Worm (Caenorhabditis elegans): ENCODE results near the gene F42A6.6.

F42A6.6 gene

DNA sequence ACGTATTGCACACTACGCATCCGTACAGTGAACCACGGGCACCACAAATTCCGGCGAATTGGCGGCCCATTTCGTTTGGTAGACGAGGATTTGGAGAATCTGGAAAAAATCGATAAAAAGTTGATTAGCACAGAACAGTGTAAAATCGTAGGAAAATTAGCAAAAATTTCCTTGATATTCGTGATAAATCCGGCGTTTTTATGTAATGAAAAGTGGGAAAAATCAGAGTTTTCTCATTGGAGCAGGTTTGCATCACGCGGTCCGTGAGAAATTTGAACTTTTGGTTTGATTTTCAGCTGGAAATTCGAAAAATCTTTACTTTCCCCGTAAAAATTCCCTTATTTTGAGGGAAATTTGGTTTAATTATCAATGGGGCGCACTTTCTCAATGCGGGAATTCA is 47.4 kb upstream of the F42A6.6 start, which contains the start of gene B0546.4:
Gene B0546.4 (minus strand): TSS at position 101 of the 400 bp plus-strand sequence.
- TF ChIP-seq lin-40 (tag; optimal IDR thresholded peaks at IDR 0.05) = no peak
- no peak for TF ChIP-seq bed-1 (GFP tag; IDR thresholded peaks at IDR 0.05)
- TF ChIP-seq nhr-90 (tag; optimal IDR thresholded peaks at IDR 0.05) = no peak
- TF ChIP-seq F22D6.2 (tag; optimal IDR thresholded peaks at IDR 0.05) = no peak
- TF ChIP-seq T26A5.8 (tag; optimal IDR thresholded peaks at IDR 0.05) = no peak
- no peak for TF ChIP-seq nhr-179 (tag; optimal IDR thresholded peaks at IDR 0.05)
- no peak for TF ChIP-seq lsl-1 (GFP tag; optimal IDR thresholded peaks at IDR 0.05)
- no peak for TF ChIP-seq bed-2 (GFP tag; IDR thresholded peaks at IDR 0.05)
- TF ChIP-seq chd-7 (tag; optimal IDR thresholded peaks at IDR 0.05) = no peak
- TF ChIP-seq cebp-1 (GFP tag; IDR thresholded peaks at IDR 0.05) = no peak
- no peak for TF ChIP-seq cebp-1 (tag; optimal IDR thresholded peaks at IDR 0.05)

DNA sequence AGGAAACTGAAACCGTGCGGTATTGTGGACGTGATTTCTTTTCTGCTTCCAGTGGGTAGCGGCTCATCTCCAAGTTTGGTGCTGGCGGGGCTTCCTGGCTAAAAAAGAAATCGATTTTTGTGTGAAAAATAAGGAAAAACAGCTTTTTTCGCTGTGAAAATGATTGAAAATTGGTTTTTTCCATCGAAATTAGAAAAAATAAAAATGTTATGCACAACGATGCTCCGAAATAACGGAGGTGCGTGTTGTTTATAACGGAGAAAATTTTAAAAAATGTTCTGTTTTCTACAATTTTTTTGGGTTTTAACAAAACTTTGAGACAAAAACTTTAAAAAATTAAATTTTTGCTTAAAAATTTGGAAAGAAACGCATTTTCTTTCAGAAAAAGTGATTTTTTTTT is 46.5 kb upstream of the F42A6.6 start:
- TF ChIP-seq attf-3 (GFP tag; conservative IDR thresholded peaks at IDR 0.05) = peak; percentile 65; the same call in 1 of the 2 replicates
- no peak for TF ChIP-seq dpff-1 (tag; optimal IDR thresholded peaks at IDR 0.05)
- no peak for TF ChIP-seq ets-4 (GFP tag; optimal IDR thresholded peaks at IDR 0.05)

DNA sequence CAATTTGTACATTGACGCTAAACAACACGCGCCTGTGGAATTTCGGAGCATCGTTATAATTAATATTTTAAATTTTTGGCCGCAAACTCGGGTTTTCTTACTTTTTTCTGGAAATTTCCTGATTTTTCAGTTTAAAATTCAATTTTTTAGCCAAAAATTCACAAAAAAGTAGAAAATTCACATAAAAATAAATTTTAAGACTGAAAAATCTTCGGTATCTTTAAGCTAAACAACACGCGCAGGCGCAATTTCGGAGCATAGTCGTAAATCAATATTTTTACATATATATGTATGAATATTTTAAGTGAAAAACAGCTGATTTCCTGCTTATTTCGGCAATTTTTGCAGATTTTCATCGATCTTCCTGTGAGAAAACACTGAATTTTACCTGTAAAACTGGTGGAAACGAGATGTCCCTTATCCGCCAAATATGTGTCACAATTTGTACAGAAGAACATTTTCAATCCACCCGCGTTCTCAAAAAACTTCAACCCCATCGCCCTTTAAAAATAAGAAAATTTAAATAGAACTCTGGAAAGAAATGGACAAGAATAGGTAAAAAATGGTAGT is 45.8 kb upstream of the F42A6.6 start, which contains the start of gene B0546.3:
Gene B0546.3 (minus strand): TSS at position 504 of the 570 bp plus-strand sequence.
- TF ChIP-seq repo-1 (tag; optimal IDR thresholded peaks at IDR 0.05) = peak; percentile 54
- TF ChIP-seq Y53G8AR.9 (GFP tag; conservative IDR thresholded peaks at IDR 0.05) = 0 out of 2 replicates have a peak, but pooled peaks have one; percentile 34
- 0 out of 2 replicates have a peak, but pooled peaks have one; percentile 29 for TF ChIP-seq B0336.3 (GFP tag; IDR thresholded peaks at IDR 0.05)
- TF ChIP-seq F10E7.11 (tag; optimal IDR thresholded peaks at IDR 0.05) = no peak
- no peak for TF ChIP-seq C17E4.6 (GFP tag; IDR thresholded peaks at IDR 0.05)
- peak; percentile 47; the same call in 1 of the 2 replicates for TF ChIP-seq ekl-4 (GFP tag; IDR thresholded peaks at IDR 0.05)
- TF ChIP-seq madf-6 (GFP tag; IDR thresholded peaks at IDR 0.05) = 0 out of 2 replicates have a peak, but pooled peaks have one; percentile 25
- no peak for TF ChIP-seq cebp-2 (GFP tag; IDR thresholded peaks at IDR 0.05)
- TF ChIP-seq snpc-1.3 (tag; optimal IDR thresholded peaks at IDR 0.05; ENCODE audit: insufficient read depth) = no peak
- TF ChIP-seq F57C9.4 (tag; optimal IDR thresholded peaks at IDR 0.05) = peak; percentile 59
- TF ChIP-seq ztf-26 (tag; optimal IDR thresholded peaks at IDR 0.05) = peak; percentile 63
- TF ChIP-seq aptf-3 (GFP tag; IDR thresholded peaks at IDR 0.05) = no peak
- no peak for TF ChIP-seq snpc-4 (GFP tag; optimal IDR thresholded peaks at IDR 0.05)
- TF ChIP-seq snpc-4 (tag; optimal IDR thresholded peaks at IDR 0.05) = peak in 1 of 4 experiments; percentile 11
- peak; percentile 39 for TF ChIP-seq chd-7 (tag; optimal IDR thresholded peaks at IDR 0.05)
- TF ChIP-seq attf-3 (GFP tag; conservative IDR thresholded peaks at IDR 0.05) = peak; percentile 30; the same call in 1 of the 2 replicates
- TF ChIP-seq dox-1 (GFP tag; IDR thresholded peaks at IDR 0.05) = 0 out of 2 replicates have a peak, but pooled peaks have one; percentile 10
- no peak for TF ChIP-seq xnd-1 (tag; optimal IDR thresholded peaks at IDR 0.05)
- no peak for TF ChIP-seq somi-1 (GFP tag; optimal IDR thresholded peaks at IDR 0.05)
- no peak for TF ChIP-seq nfya-2 (GFP tag; IDR thresholded peaks at IDR 0.05)
- TF ChIP-seq nfyb-1 (GFP tag; IDR thresholded peaks at IDR 0.05) = 0 out of 2 replicates have a peak, but pooled peaks have one; percentile 57

DNA sequence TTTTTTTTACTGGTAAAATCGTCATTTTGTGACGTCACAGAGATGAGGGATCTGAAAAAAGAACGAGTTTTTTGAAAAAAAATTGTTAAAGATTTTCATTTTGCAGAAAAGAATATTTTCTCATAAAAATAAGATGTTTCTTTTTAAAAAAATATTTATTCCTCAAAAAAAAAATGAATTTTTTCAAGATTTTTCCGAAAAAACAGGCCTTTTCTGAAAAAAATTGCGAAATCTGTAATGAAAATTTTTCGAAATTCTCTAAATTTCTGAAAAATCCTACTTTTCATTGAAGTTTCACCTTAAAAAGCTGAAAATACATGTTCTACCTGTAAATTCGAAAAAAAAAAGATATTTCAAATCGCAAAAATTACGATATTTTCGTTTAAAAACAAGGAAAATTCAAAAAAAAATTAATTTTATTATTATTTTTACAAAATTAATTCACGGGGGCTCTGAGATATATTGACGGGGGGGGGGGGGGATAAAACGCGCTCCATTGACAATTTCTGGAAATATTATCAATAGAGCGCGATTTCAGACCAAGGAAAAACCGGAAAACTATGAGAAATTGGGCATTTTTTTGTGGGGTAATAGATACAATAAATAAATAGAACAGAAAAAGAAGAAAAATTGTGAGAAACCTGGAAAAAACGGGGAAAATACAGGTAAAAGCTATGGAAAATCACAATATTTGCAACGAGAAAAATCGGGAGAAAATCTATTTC is 41.6 kb upstream of the F42A6.6 start, which contains the start of gene otub-4:
Gene otub-4 (minus strand): TSS at position 51 of the 725 bp plus-strand sequence.
- TF ChIP-seq rec-8 (tag; optimal IDR thresholded peaks at IDR 0.05) (no peak), Y95B8A.8 (GFP tag; IDR thresholded peaks at IDR 0.05) (no peak), chd-7 (tag; optimal IDR thresholded peaks at IDR 0.05) (no peak), mcd-1 (GFP tag; IDR thresholded peaks at IDR 0.05) (peak; percentile 58; the same call in 1 of the 2 replicates), let-526 (GFP tag; IDR thresholded peaks at IDR 0.05) (no peak), mes-4 (tag; optimal IDR thresholded peaks at IDR 0.05) (no peak), egl-18 (GFP tag; IDR thresholded peaks at IDR 0.05) (no peak), nhr-179 (tag; optimal IDR thresholded peaks at IDR 0.05) (no peak), hrde-1 (tag; optimal IDR thresholded peaks at IDR 0.05; ENCODE audit: borderline replicate concordance) (no peak), cebp-1 (GFP tag; IDR thresholded peaks at IDR 0.05) (no peak), cebp-1 (tag; optimal IDR thresholded peaks at IDR 0.05) (peak; percentile 24)

All from whole organism, young adult.